Fruit fly (Drosophila melanogaster) whole organism, adult: ENCODE results near the gene CG17121.
A peak's percentile ranks its signal among the peaks of the same experiment; 100 is the strongest.

Experiments
- CG11617 ChIP-seq: fragments of 200-800 bp; sonication (Bioruptor generic); optimal IDR thresholded peaks from 2 replicates; lab custom pipeline; 2017; ENCODE audit warnings: mild to moderate bottlenecking, missing biosample characterization, missing genetic modification reagents, missing genetic modification characterization
- Clk ChIP-seq: fragments of 200-800 bp; sonication (Bioruptor generic); optimal IDR thresholded peaks from 2 replicates; lab custom pipeline; 2017; ENCODE audit warnings: missing biosample characterization, missing genetic modification characterization
- Hr96 ChIP-seq: fragments of 200-800 bp; sonication (Bioruptor generic); optimal IDR thresholded peaks from 2 replicates; lab custom pipeline; 2016; ENCODE audit warnings: missing biosample characterization, missing genetic modification characterization
- bab1 ChIP-seq: fragments of 200-800 bp; sonication (Bioruptor generic); optimal IDR thresholded peaks from 3 replicates; lab custom pipeline; 2019; ENCODE audit warnings: missing biosample characterization, mild to moderate bottlenecking, missing genetic modification characterization, moderate library complexity
- cic ChIP-seq: fragments of 200-800 bp; sonication (Bioruptor generic); optimal IDR thresholded peaks from 2 replicates; lab custom pipeline; 2017; ENCODE audit warnings: missing biosample characterization, mild to moderate bottlenecking, missing genetic modification characterization, moderate library complexity
- ovo ChIP-seq: fragments of 200-800 bp; sonication (Bioruptor generic); optimal IDR thresholded peaks from 2 replicates; lab custom pipeline; 2016; ENCODE audit warnings: missing biosample characterization, missing genetic modification characterization
- tj ChIP-seq: fragments of 200-800 bp; sonication (Bioruptor generic); optimal IDR thresholded peaks from 3 replicates; lab custom pipeline; 2017; ENCODE audit warnings: missing biosample characterization, mild to moderate bottlenecking, missing genetic modification characterization, moderate library complexity
- toe ChIP-seq: fragments of 200-800 bp; sonication (Bioruptor generic); optimal IDR thresholded peaks from 2 replicates; lab custom pipeline; 2016; ENCODE audit warnings: missing biosample characterization, missing genetic modification characterization

DNA sequence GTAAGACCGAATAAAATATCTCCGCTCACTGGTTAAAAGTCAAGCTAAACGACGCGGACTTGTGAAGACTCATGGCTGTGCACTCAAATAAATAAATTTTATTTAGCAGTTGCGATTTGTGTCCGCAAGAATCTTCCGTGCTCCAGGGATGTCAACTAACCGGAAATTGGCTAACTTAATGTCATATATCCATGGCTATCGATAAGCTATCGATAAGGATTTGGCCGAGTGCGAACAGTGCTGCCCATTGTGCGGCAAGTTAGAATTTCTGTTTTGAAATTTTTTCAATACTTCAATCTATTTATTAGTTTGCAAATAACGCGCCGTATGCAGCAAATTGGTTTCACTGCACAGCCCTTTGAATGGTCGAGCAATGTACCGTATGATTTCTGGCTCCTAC, 5.9 kb upstream of the CG17121 start, which contains the start of gene p53:
- TF ChIP-seq toe (GFP tag; lab: Kevin White, UChicago) (peak; percentile 35), Hr96 (peak; percentile 22), bab1 (peak; percentile 51), tj (GFP tag; lab: Kevin White, UChicago) (no peak), ovo (GFP tag; lab: Kevin White, UChicago) (no peak), Clk (no peak), CG11617 (GFP tag; lab: Kevin White, UChicago) (peak; percentile 33), cic (GFP tag; lab: Kevin White, UChicago) (no peak)
